Worm (Caenorhabditis elegans) whole organism, L4 larva: ENCODE results near the gene cri-2.

Experiments
- D1046.2 ChIP-seq: fragments of 200-800 bp; sonication (Bioruptor generic); IDR thresholded peaks from 2 replicates; pipeline ENCODE4 v1.3.6; 2022; ENCODE audit warnings: missing genetic modification characterization, missing compliant biosample characterization
- F37D6.2 ChIP-seq: sonication (generic microtip); optimal IDR thresholded peaks from 2 replicates; lab custom pipeline; 2016; ENCODE audit warnings: mild to moderate bottlenecking, missing genetic modification characterization, missing compliant biosample characterization
- T20F7.1 ChIP-seq: fragments of 200-800 bp; sonication (Bioruptor generic); optimal IDR thresholded peaks from 2 replicates; lab custom pipeline; 2018; ENCODE audit warnings: mild to moderate bottlenecking, missing genetic modification characterization, missing compliant biosample characterization
- T26A8.4 ChIP-seq: fragments of 200-800 bp; sonication (Bioruptor generic); IDR thresholded peaks from 2 replicates; pipeline ENCODE4 v1.3.6; 2022; ENCODE audit warnings: missing genetic modification characterization, missing compliant biosample characterization
- Y105C5A.15 ChIP-seq: fragments of 200-800 bp; sonication (Bioruptor generic); IDR thresholded peaks from 2 replicates; pipeline ENCODE4 v1.3.6; 2022; ENCODE audit warnings: missing genetic modification characterization, missing compliant biosample characterization
- Y5F2A.4 ChIP-seq: fragments of 200-800 bp; sonication (Bioruptor generic); optimal IDR thresholded peaks from 2 replicates; lab custom pipeline; 2018; ENCODE audit warnings: mild to moderate bottlenecking, missing genetic modification characterization, missing compliant biosample characterization
- Y75B8A.6 ChIP-seq: fragments of 200-800 bp; sonication (Bioruptor generic); IDR thresholded peaks from 2 replicates; pipeline ENCODE4 v1.3.6; 2022; ENCODE audit warnings: missing genetic modification reagents, missing genetic modification characterization, missing compliant biosample characterization
- aha-1 ChIP-seq: fragments of 150-350 bp; peaks from one replicate; lab custom pipeline; 2014; ENCODE audit warnings: missing biosample characterization, missing genetic modification characterization
- ama-1 ChIP-seq: fragments of 150-350 bp; optimal IDR thresholded peaks from 2 replicates; lab custom pipeline; 2014; ENCODE audit warnings: inconsistent platforms, mixed read lengths
- ces-1 ChIP-seq: fragments of 150-350 bp; sonication (generic microtip); optimal IDR thresholded peaks from 4 replicates; lab custom pipeline; 2014; ENCODE audit warnings: missing biosample characterization, missing genetic modification reagents, missing genetic modification characterization
- ctbp-1 ChIP-seq: fragments of 200-800 bp; sonication (Bioruptor generic); IDR thresholded peaks from 2 replicates; pipeline ENCODE4 v1.3.6; 2022; ENCODE audit warnings: missing genetic modification reagents, missing genetic modification characterization, missing compliant biosample characterization
- daf-19 ChIP-seq: fragments of 200-800 bp; sonication (Bioruptor generic); conservative IDR thresholded peaks from 2 replicates; pipeline ENCODE4 v1.3.6; 2022; ENCODE audit warnings: missing genetic modification characterization, missing compliant biosample characterization
- daf-8 ChIP-seq: fragments of 200-800 bp; sonication (Bioruptor generic); IDR thresholded peaks from 2 replicates; pipeline ENCODE4 v1.3.6; 2022; ENCODE audit warnings: missing genetic modification characterization, missing compliant biosample characterization
- dmd-8 ChIP-seq: fragments of 200-800 bp; sonication (Bioruptor generic); IDR thresholded peaks from 2 replicates; pipeline ENCODE4 v1.3.6; 2022; ENCODE audit warnings: missing genetic modification characterization, missing compliant biosample characterization
- duxl-1 ChIP-seq: sonication (generic microtip); optimal IDR thresholded peaks from 2 replicates; lab custom pipeline; 2016; ENCODE audit warnings: mild to moderate bottlenecking, missing genetic modification characterization, moderate library complexity, missing compliant biosample characterization; ENCODE audit not compliant: poor library complexity
- egl-27 ChIP-seq: sonication (generic microtip); optimal IDR thresholded peaks from 3 replicates; lab custom pipeline; 2017; ENCODE audit warnings: missing biosample characterization, missing genetic modification reagents, missing genetic modification characterization
- egl-43 ChIP-seq: fragments of 200-800 bp; sonication (Bioruptor generic); IDR thresholded peaks from 2 replicates; pipeline ENCODE4 v1.3.6; 2022; ENCODE audit warnings: missing genetic modification reagents, missing genetic modification characterization, missing compliant biosample characterization
- fkh-10 ChIP-seq: fragments of 150-350 bp; optimal IDR thresholded peaks from 2 replicates; lab custom pipeline; 2014; ENCODE audit warnings: missing biosample characterization, missing genetic modification reagents, missing genetic modification characterization
- hlh-11 ChIP-seq: fragments of 200-800 bp; sonication (Bioruptor generic); optimal IDR thresholded peaks from 2 replicates; lab custom pipeline; 2018; ENCODE audit warnings: mild to moderate bottlenecking, missing genetic modification characterization, missing compliant biosample characterization
- hlh-30 ChIP-seq: sonication (generic microtip); optimal IDR thresholded peaks from 2 replicates; lab custom pipeline; 2017; ENCODE audit warnings: antibody characterized with exemption, mild to moderate bottlenecking, missing genetic modification characterization, missing compliant biosample characterization; ENCODE audit not compliant: insufficient read depth
- lim-7 ChIP-seq: fragments of 200-800 bp; sonication (Bioruptor generic); IDR thresholded peaks from 2 replicates; pipeline ENCODE4 v1.3.6; 2022; ENCODE audit warnings: missing genetic modification characterization, missing compliant biosample characterization
- lin-13 ChIP-seq: fragments of 150-350 bp; optimal IDR thresholded peaks from 2 replicates; lab custom pipeline; 2014; ENCODE audit warnings: missing biosample characterization, missing genetic modification reagents, missing genetic modification characterization
- lin-15B ChIP-seq: fragments of 150-350 bp; sonication (generic microtip); optimal IDR thresholded peaks from 3 replicates; lab custom pipeline; 2014; ENCODE audit warnings: missing biosample characterization, missing genetic modification characterization
- lin-38 ChIP-seq: fragments of 200-800 bp; sonication (Bioruptor generic); IDR thresholded peaks from 2 replicates; pipeline ENCODE4 v1.3.6; 2022; ENCODE audit warnings: missing genetic modification reagents, missing genetic modification characterization, missing compliant biosample characterization
- madf-5 ChIP-seq, 2 experiments: fragments of 200-800 bp; sonication (Bioruptor generic); IDR thresholded peaks; 2 replicates each; pipeline ENCODE4 v1.3.6; 2022; ENCODE audit warnings: missing compliant biosample characterization in 2 of 2, missing genetic modification characterization in 2 of 2
- mdl-1 ChIP-seq, 2 experiments: fragments of 150-350 bp in 1 of 2; sonication (generic microtip) in 1 of 2; optimal IDR thresholded peaks; 2 replicates each; lab custom pipeline; 2014 to 2017; ENCODE audit warnings: missing biosample characterization in 2 of 2, missing genetic modification characterization in 2 of 2
- mdt-29 ChIP-seq: fragments of 200-800 bp; sonication (Bioruptor generic); IDR thresholded peaks from 2 replicates; pipeline ENCODE4 v1.3.6; 2022; ENCODE audit warnings: missing genetic modification reagents, missing genetic modification characterization, missing compliant biosample characterization
- mes-2 ChIP-seq: sonication (generic microtip); optimal IDR thresholded peaks from 2 replicates; lab custom pipeline; 2016; ENCODE audit warnings: missing genotype, mild to moderate bottlenecking, missing genetic modification characterization, missing compliant biosample characterization; ENCODE audit not compliant: poor library complexity, severe bottlenecking
- nhr-10 ChIP-seq: fragments of 150-350 bp; optimal IDR thresholded peaks from 2 replicates; lab custom pipeline; 2014; ENCODE audit warnings: missing biosample characterization, missing genetic modification characterization
- nhr-102 ChIP-seq: sonication (generic microtip); optimal IDR thresholded peaks from 2 replicates; lab custom pipeline; 2016; ENCODE audit warnings: mild to moderate bottlenecking, missing genetic modification characterization, moderate library complexity, missing compliant biosample characterization
- nhr-11 ChIP-seq: fragments of 150-350 bp; optimal IDR thresholded peaks from 2 replicates; lab custom pipeline; 2014; ENCODE audit warnings: missing biosample characterization, missing genetic modification characterization
- nhr-111 ChIP-seq: fragments of 200-800 bp; sonication (Bioruptor generic); optimal IDR thresholded peaks from 2 replicates; lab custom pipeline; 2018; ENCODE audit warnings: mild to moderate bottlenecking, missing genetic modification characterization, missing compliant biosample characterization
- nhr-28 ChIP-seq: fragments of 150-350 bp; optimal IDR thresholded peaks from 2 replicates; lab custom pipeline; 2014; ENCODE audit warnings: missing biosample characterization, missing genetic modification characterization
- nhr-42 ChIP-seq: fragments of 200-800 bp; sonication (Bioruptor generic); IDR thresholded peaks from 2 replicates; pipeline ENCODE4 v1.3.6; 2022; ENCODE audit warnings: missing genetic modification characterization, missing compliant biosample characterization
- nhr-6 ChIP-seq: fragments of 150-350 bp; optimal IDR thresholded peaks from 2 replicates; lab custom pipeline; 2014; ENCODE audit warnings: missing biosample characterization, missing genetic modification characterization
- nhr-77 ChIP-seq: fragments of 150-350 bp; optimal IDR thresholded peaks from 2 replicates; lab custom pipeline; 2014; ENCODE audit warnings: missing biosample characterization, missing genetic modification characterization
- pha-4 ChIP-seq, 2 experiments: fragments of 150-350 bp in 1 of 2; fragments of 200-800 bp in 1 of 2; sonication (Bioruptor generic) in 1 of 2; IDR thresholded peaks in 1 of 2; optimal IDR thresholded peaks in 1 of 2; 2 replicates each; pipeline versions ENCODE4 v1.3.6 to Lab custom; 2014 to 2022; ENCODE audit warnings: missing genetic modification characterization in 2 of 2, missing genetic modification reagents in 2 of 2, missing biosample characterization in 1 of 2, missing compliant biosample characterization in 1 of 2
- php-3 ChIP-seq: fragments of 200-800 bp; sonication (Bioruptor generic); IDR thresholded peaks from 2 replicates; pipeline ENCODE4 v1.3.6; 2022; ENCODE audit warnings: missing genetic modification reagents, missing genetic modification characterization, missing compliant biosample characterization
- pqm-1 ChIP-seq: sonication (generic microtip); optimal IDR thresholded peaks from 2 replicates; lab custom pipeline; 2017; ENCODE audit warnings: missing biosample characterization, missing genetic modification characterization
- snpc-1.2 ChIP-seq: fragments of 200-800 bp; sonication (Bioruptor generic); IDR thresholded peaks from 2 replicates; pipeline ENCODE4 v1.3.6; 2022; ENCODE audit warnings: missing genetic modification reagents, missing genetic modification characterization, missing compliant biosample characterization
- spr-3 ChIP-seq: fragments of 200-800 bp; sonication (Bioruptor generic); optimal IDR thresholded peaks from 2 replicates; lab custom pipeline; 2018; ENCODE audit warnings: mild to moderate bottlenecking, missing genetic modification characterization, missing compliant biosample characterization
- unc-39 ChIP-seq: sonication (generic microtip); optimal IDR thresholded peaks from 2 replicates; lab custom pipeline; 2017; ENCODE audit warnings: missing biosample characterization, missing genetic modification characterization
- unc-62 ChIP-seq, 3 experiments: fragments of 150-350 bp in 1 of 3; sonication (generic microtip); optimal IDR thresholded peaks in 2 of 3; peaks in 1 of 3; 1 replicate in 1 of 3; 2 replicates in 2 of 3; lab custom pipeline; 2014 to 2017; ENCODE audit warnings: missing biosample characterization in 3 of 3, missing genetic modification characterization in 3 of 3, missing genetic modification reagents in 3 of 3, missing genotype in 1 of 3
- vab-7 ChIP-seq: fragments of 200-800 bp; sonication (Bioruptor generic); IDR thresholded peaks from 2 replicates; pipeline ENCODE4 v1.3.6; 2022; ENCODE audit warnings: missing genetic modification reagents, missing genetic modification characterization, missing compliant biosample characterization
- zfp-2 ChIP-seq: sonication (generic microtip); optimal IDR thresholded peaks from 2 replicates; lab custom pipeline; 2016; ENCODE audit warnings: mild to moderate bottlenecking, missing genetic modification characterization, missing compliant biosample characterization
- zfp-3 ChIP-seq: fragments of 200-800 bp; sonication (Bioruptor generic); conservative IDR thresholded peaks from 2 replicates; pipeline ENCODE4 v1.3.6; 2022; ENCODE audit warnings: missing genetic modification reagents, missing genetic modification characterization, missing compliant biosample characterization
- zip-11 ChIP-seq: fragments of 200-800 bp; sonication (Bioruptor generic); IDR thresholded peaks from 2 replicates; pipeline ENCODE4 v1.3.6; 2022; ENCODE audit warnings: missing genetic modification characterization, missing compliant biosample characterization
- zip-2 ChIP-seq: fragments of 150-350 bp; optimal IDR thresholded peaks from 2 replicates; lab custom pipeline; 2014; ENCODE audit warnings: missing biosample characterization, missing genetic modification characterization
- ztf-11 ChIP-seq: fragments of 150-350 bp; optimal IDR thresholded peaks from 2 replicates; lab custom pipeline; 2014; ENCODE audit warnings: missing biosample characterization, missing genetic modification characterization

Gene cri-2

ce11 chrV:8247311-8248105 is 45.9 kb downstream of the cri-2 start (continued):
- TF ChIP-seq vab-7 (GFP tag; lab: Robert Waterston, UW) (0 out of 2 replicates have a peak, but pooled peaks have one; percentile 22), madf-5 (GFP tag; IDR thresholded peaks at IDR 0.05; lab: Robert Waterston, UW) (no peak), snpc-1.2 (GFP tag; lab: Robert Waterston, UW) (peak; percentile 87), zfp-3 (no peak), egl-43 (no peak; the same call in none of the 2 replicates), ztf-11 (no peak), lim-7 (0 out of 2 replicates have a peak, but pooled peaks have one; percentile 43), mdl-1 (tag; optimal IDR thresholded peaks at IDR 0.05; lab: Kevin White, UChicago) (no peak), ama-1 (lab: Kevin White, UChicago) (peak; percentile 97), dmd-8 (peak; percentile 56; the same call in 1 of the 2 replicates), fkh-10 (GFP tag; lab: Kevin White, UChicago) (no peak), daf-19 (GFP tag; lab: Robert Waterston, UW) (0 out of 2 replicates have a peak, but pooled peaks have one; percentile 65), aha-1 (tag; lab: Kevin White, UChicago) (peak; percentile 93), nhr-111 (GFP tag; lab: Kevin White, UChicago) (peak; percentile 54), T20F7.1 (GFP tag; lab: Kevin White, UChicago) (peak; percentile 53), php-3 (GFP tag; lab: Robert Waterston, UW) (peak; percentile 61), lin-15B (no peak), Y105C5A.15 (no peak), nhr-10 (tag; lab: Kevin White, UChicago) (no peak), Y5F2A.4 (GFP tag; lab: Kevin White, UChicago) (no peak), egl-27 (tag; lab: Kevin White, UChicago) (no peak), hlh-30 (peak; percentile 48), pha-4 (GFP tag; IDR thresholded peaks at IDR 0.05; lab: Robert Waterston, UW) (peak; percentile 57; the same call in 1 of the 2 replicates), pha-4 (tag; optimal IDR thresholded peaks at IDR 0.05; lab: Kevin White, UChicago) (no peak), nhr-42 (GFP tag; lab: Robert Waterston, UW) (no peak), ctbp-1 (GFP tag; lab: Robert Waterston, UW) (no peak), T26A8.4 (GFP tag; lab: Robert Waterston, UW) (peak; percentile 92), duxl-1 (tag; lab: Kevin White, UChicago) (peak; percentile 80), unc-62 (GFP tag; optimal IDR thresholded peaks at IDR 0.05 in 1 of 2; lab: Kevin White, UChicago) (no peak), unc-62 (tag; optimal IDR thresholded peaks at IDR 0.05; lab: Kevin White, UChicago) (no peak), Y75B8A.6 (GFP tag; lab: Robert Waterston, UW) (no peak), nhr-102 (no peak), nhr-11 (tag; lab: Kevin White, UChicago) (no peak), unc-39 (tag; lab: Kevin White, UChicago) (no peak), pqm-1 (tag; lab: Kevin White, UChicago) (peak; percentile 31), F37D6.2 (tag; lab: Kevin White, UChicago) (no peak), spr-3 (GFP tag; lab: Kevin White, UChicago) (no peak), hlh-11 (tag; lab: Kevin White, UChicago) (peak; percentile 79), mes-2 (peak; percentile 87), nhr-6 (tag; lab: Kevin White, UChicago) (peak; percentile 54), zfp-2 (tag; lab: Kevin White, UChicago) (no peak), nhr-77 (tag; lab: Kevin White, UChicago) (no peak), lin-38 (GFP tag; lab: Robert Waterston, UW) (peak; percentile 57), zip-11 (GFP tag; lab: Robert Waterston, UW) (no peak), mdt-29 (GFP tag; lab: Robert Waterston, UW) (peak; percentile 9; the same call in 1 of the 2 replicates), nhr-28 (tag; lab: Kevin White, UChicago) (no peak), lin-13 (GFP tag; lab: Kevin White, UChicago) (peak; percentile 72), ces-1 (GFP tag; lab: Kevin White, UChicago) (no peak), D1046.2 (no peak), daf-8 (no peak), zip-2 (tag; lab: Kevin White, UChicago) (peak; percentile 25)
